Fruit fly (Drosophila melanogaster) whole organism, embryonic: Measurements from ENCODE around the gene SLC5A11.

Experiments used
- Abd-B ChIP-seq: fragments of 200-800 bp; sonication (Bioruptor generic); optimal IDR thresholded peaks from 2 replicates; lab custom pipeline; 2018; ENCODE audit warnings: missing biosample characterization, mild to moderate bottlenecking, missing genetic modification characterization, moderate library complexity
- Atf3 ChIP-seq: fragments of 200-800 bp; sonication (Bioruptor generic); optimal IDR thresholded peaks from 3 replicates; lab custom pipeline; 2016; ENCODE audit warnings: missing biosample characterization, missing genetic modification characterization
- Blimp-1 ChIP-seq: fragments of 200-800 bp; sonication (Bioruptor generic); optimal IDR thresholded peaks from 3 replicates; lab custom pipeline; 2018; ENCODE audit warnings: missing biosample characterization, missing genetic modification characterization, mild to moderate bottlenecking, moderate library complexity, missing genetic modification reagents
- CG1024 ChIP-seq: fragments of 200-800 bp; sonication (Bioruptor generic); IDR thresholded peaks from 2 replicates; pipeline ENCODE4 v1.3.6; 2022; ENCODE audit warnings: missing biosample characterization, missing genetic modification characterization
- CG11398 ChIP-seq: fragments of 200-800 bp; sonication (Bioruptor generic); optimal IDR thresholded peaks from 2 replicates; lab custom pipeline; 2016; ENCODE audit warnings: missing biosample characterization, missing genetic modification characterization
- CG11456 ChIP-seq: fragments of 200-800 bp; sonication (Bioruptor generic); IDR thresholded peaks from 3 replicates; pipeline ENCODE4 v1.3.6; 2022; ENCODE audit warnings: missing biosample characterization, missing genetic modification characterization
- CG11696 ChIP-seq: fragments of 200-800 bp; sonication (Bioruptor generic); IDR thresholded peaks from 2 replicates; pipeline ENCODE4 v1.3.6; 2022; ENCODE audit warnings: missing biosample characterization, missing genetic modification characterization
- CG12071 ChIP-seq: fragments of 200-800 bp; sonication (Bioruptor generic); optimal IDR thresholded peaks from 3 replicates; lab custom pipeline; 2018; ENCODE audit warnings: missing biosample characterization, mild to moderate bottlenecking, missing genetic modification characterization
- CG12155 ChIP-seq: fragments of 200-800 bp; sonication (Bioruptor generic); optimal IDR thresholded peaks from 3 replicates; lab custom pipeline; 2016; ENCODE audit warnings: missing biosample characterization, missing genetic modification characterization
- CG14667 ChIP-seq: fragments of 200-800 bp; sonication (Bioruptor generic); IDR thresholded peaks from 2 replicates; pipeline ENCODE4 v1.3.6; 2022; ENCODE audit warnings: missing biosample characterization, missing genetic modification characterization
- CG15479 ChIP-seq: fragments of 200-800 bp; sonication (Bioruptor generic); optimal IDR thresholded peaks from 3 replicates; lab custom pipeline; 2019; ENCODE audit warnings: missing biosample characterization, mild to moderate bottlenecking, missing genetic modification characterization, moderate library complexity
- CG17359 ChIP-seq: fragments of 200-800 bp; sonication (Bioruptor generic); optimal IDR thresholded peaks from 3 replicates; lab custom pipeline; 2018; ENCODE audit warnings: missing biosample characterization, mild to moderate bottlenecking, missing genetic modification characterization, moderate library complexity
- CG17361 ChIP-seq: fragments of 200-800 bp; sonication (Bioruptor generic); IDR thresholded peaks from 3 replicates; pipeline ENCODE4 v1.3.6; 2022; ENCODE audit warnings: missing biosample characterization, missing genetic modification characterization
- CG17568 ChIP-seq: fragments of 200-800 bp; sonication (Bioruptor generic); optimal IDR thresholded peaks from 2 replicates; lab custom pipeline; 2018; ENCODE audit warnings: missing biosample characterization, mild to moderate bottlenecking, missing genetic modification characterization, moderate library complexity
- CG17802 ChIP-seq: fragments of 200-800 bp; sonication (Bioruptor generic); optimal IDR thresholded peaks from 2 replicates; lab custom pipeline; 2018; ENCODE audit warnings: missing biosample characterization, mild to moderate bottlenecking, missing genetic modification characterization, moderate library complexity
- CG1832 ChIP-seq: fragments of 200-800 bp; sonication (Bioruptor generic); optimal IDR thresholded peaks from 2 replicates; lab custom pipeline; 2017; ENCODE audit warnings: missing biosample characterization, mild to moderate bottlenecking, missing genetic modification characterization, inconsistent platforms
- CG34376 ChIP-seq: fragments of 200-800 bp; sonication (Bioruptor generic); optimal IDR thresholded peaks from 2 replicates; lab custom pipeline; 2018; ENCODE audit warnings: missing biosample characterization, mild to moderate bottlenecking, missing genetic modification characterization
- CG6254 ChIP-seq: fragments of 200-800 bp; sonication (Bioruptor generic); optimal IDR thresholded peaks from 3 replicates; lab custom pipeline; 2017; ENCODE audit warnings: mild to moderate bottlenecking, missing biosample characterization, missing genetic modification reagents, missing genetic modification characterization
- CG7786 ChIP-seq: fragments of 200-800 bp; sonication (Bioruptor generic); optimal IDR thresholded peaks from 2 replicates; lab custom pipeline; 2016; ENCODE audit warnings: missing biosample characterization, missing genetic modification characterization
- CG9727 ChIP-seq: fragments of 200-800 bp; sonication (Bioruptor generic); optimal IDR thresholded peaks from 3 replicates; lab custom pipeline; 2017; ENCODE audit warnings: missing biosample characterization, mild to moderate bottlenecking, missing genetic modification characterization
- D19A ChIP-seq: fragments of 200-800 bp; optimal IDR thresholded peaks from 3 replicates; lab custom pipeline; 2019; ENCODE audit warnings: missing biosample characterization, mild to moderate bottlenecking, missing genetic modification characterization, moderate library complexity
- D19B ChIP-seq: fragments of 200-800 bp; sonication (Bioruptor generic); optimal IDR thresholded peaks from 2 replicates; lab custom pipeline; 2017; ENCODE audit warnings: missing biosample characterization, mild to moderate bottlenecking, missing genetic modification characterization
- Dad ChIP-seq: fragments of 200-800 bp; sonication (Bioruptor generic); optimal IDR thresholded peaks from 3 replicates; lab custom pipeline; 2016; ENCODE audit warnings: missing biosample characterization, missing genetic modification characterization
- Doc3 ChIP-seq: fragments of 200-800 bp; sonication (Bioruptor generic); IDR thresholded peaks from 3 replicates; pipeline ENCODE4 v1.3.6; 2022; ENCODE audit warnings: missing biosample characterization, missing genetic modification characterization; ENCODE audit not compliant: partially characterized antibody
- Fer2 ChIP-seq: fragments of 200-800 bp; sonication (Bioruptor generic); optimal IDR thresholded peaks from 2 replicates; lab custom pipeline; 2018; ENCODE audit warnings: missing biosample characterization, mild to moderate bottlenecking, missing genetic modification characterization, moderate library complexity
- HLHmδ ChIP-seq: fragments of 200-800 bp; sonication (Bioruptor generic); optimal IDR thresholded peaks from 2 replicates; lab custom pipeline; 2018; ENCODE audit warnings: missing biosample characterization, mild to moderate bottlenecking, missing genetic modification characterization, moderate library complexity
- Hey ChIP-seq: fragments of 200-800 bp; sonication (Bioruptor generic); optimal IDR thresholded peaks from 3 replicates; lab custom pipeline; 2018; ENCODE audit warnings: missing biosample characterization, mild to moderate bottlenecking, missing genetic modification characterization
- HmgD ChIP-seq: fragments of 200-800 bp; sonication (Bioruptor generic); optimal IDR thresholded peaks from 3 replicates; lab custom pipeline; 2016; ENCODE audit warnings: missing biosample characterization, missing genetic modification characterization
- HmgZ ChIP-seq: fragments of 200-800 bp; sonication (Bioruptor generic); optimal IDR thresholded peaks from 2 replicates; lab custom pipeline; 2018; ENCODE audit warnings: missing biosample characterization, mild to moderate bottlenecking, missing genetic modification characterization
- Hr78 ChIP-seq, 2 experiments: fragments of 200-800 bp in 1 of 2; fragments of >200 bp in 1 of 2; sonication (Bioruptor generic) in 1 of 2; optimal IDR thresholded peaks; 2 replicates each; lab custom pipeline; 2017 to 2019; ENCODE audit warnings: missing biosample characterization in 2 of 2, missing genetic modification characterization in 2 of 2, mild to moderate bottlenecking in 1 of 2, moderate library complexity in 1 of 2
- PHDP ChIP-seq: fragments of 200-800 bp; sonication (Bioruptor generic); optimal IDR thresholded peaks from 3 replicates; lab custom pipeline; 2018; ENCODE audit warnings: missing biosample characterization, mild to moderate bottlenecking, missing genetic modification characterization, moderate library complexity
- ab ChIP-seq: fragments of 200-800 bp; sonication (Bioruptor generic); optimal IDR thresholded peaks from 2 replicates; lab custom pipeline; 2016; ENCODE audit warnings: missing biosample characterization, missing genetic modification characterization
- abd-A ChIP-seq: fragments of 200-800 bp; sonication (Bioruptor generic); optimal IDR thresholded peaks from 3 replicates; lab custom pipeline; 2019; ENCODE audit warnings: missing biosample characterization, mild to moderate bottlenecking, missing genetic modification characterization, moderate library complexity
- btn ChIP-seq: fragments of 200-800 bp; sonication (Bioruptor generic); optimal IDR thresholded peaks from 2 replicates; lab custom pipeline; 2016; ENCODE audit warnings: missing biosample characterization, missing genetic modification characterization
- cad ChIP-seq: fragments of >200 bp; optimal IDR thresholded peaks from 2 replicates; lab custom pipeline; 2017; ENCODE audit warnings: missing biosample characterization, missing genetic modification characterization
- cato ChIP-seq: fragments of 200-800 bp; sonication (Bioruptor generic); optimal IDR thresholded peaks from 2 replicates; lab custom pipeline; 2016; ENCODE audit warnings: missing biosample characterization, missing genetic modification characterization, borderline replicate concordance
- chif ChIP-seq, 2 experiments: fragments of 200-800 bp; sonication (Bioruptor generic); optimal IDR thresholded peaks; 3 replicates each; lab custom pipeline; 2016; ENCODE audit warnings: missing biosample characterization in 2 of 2, missing genetic modification characterization in 2 of 2
- crc ChIP-seq: fragments of 200-800 bp; sonication (Bioruptor generic); optimal IDR thresholded peaks from 2 replicates; lab custom pipeline; 2016; ENCODE audit warnings: missing biosample characterization, missing genetic modification characterization
- en ChIP-seq: fragments of 200-800 bp; sonication (Bioruptor generic); optimal IDR thresholded peaks from 2 replicates; lab custom pipeline; 2016; ENCODE audit warnings: missing biosample characterization, missing genetic modification characterization
- fru ChIP-seq: fragments of >200 bp; optimal IDR thresholded peaks from 2 replicates; lab custom pipeline; 2017
- gce ChIP-seq: fragments of 200-800 bp; sonication (Bioruptor generic); IDR thresholded peaks from 3 replicates; pipeline ENCODE4 v1.3.6; 2022; ENCODE audit warnings: missing biosample characterization, missing genetic modification characterization
- gsb ChIP-seq: fragments of 200-800 bp; sonication (Bioruptor generic); IDR thresholded peaks from 2 replicates; pipeline ENCODE4 v1.3.6; 2022; ENCODE audit warnings: missing biosample characterization, missing genetic modification characterization
- gt ChIP-seq: fragments of 200-800 bp; sonication (Bioruptor generic); IDR thresholded peaks from 2 replicates; pipeline ENCODE4 v1.3.6; 2022; ENCODE audit warnings: missing biosample characterization, missing genetic modification characterization
- schlank ChIP-seq: fragments of 200-800 bp; sonication (Bioruptor generic); optimal IDR thresholded peaks from 2 replicates; lab custom pipeline; 2018; ENCODE audit warnings: missing biosample characterization, mild to moderate bottlenecking, missing genetic modification characterization
- slou ChIP-seq: fragments of 200-800 bp; sonication (Bioruptor generic); optimal IDR thresholded peaks from 3 replicates; lab custom pipeline; 2016; ENCODE audit warnings: missing biosample characterization, missing genetic modification characterization
- tin ChIP-seq: fragments of 200-800 bp; sonication (Bioruptor generic); optimal IDR thresholded peaks from 3 replicates; lab custom pipeline; 2016; ENCODE audit warnings: missing biosample characterization, missing genetic modification characterization
- usp ChIP-seq: fragments of >200 bp; optimal IDR thresholded peaks from 2 replicates; lab custom pipeline; 2017; ENCODE audit warnings: missing biosample characterization, missing genetic modification characterization
- wek ChIP-seq: fragments of 200-800 bp; sonication (Bioruptor generic); optimal IDR thresholded peaks from 3 replicates; lab custom pipeline; 2018; ENCODE audit warnings: missing biosample characterization, mild to moderate bottlenecking, missing genetic modification characterization, moderate library complexity
- wor ChIP-seq: fragments of 200-800 bp; sonication (Bioruptor generic); IDR thresholded peaks from 2 replicates; pipeline ENCODE4 v1.3.6; 2022; ENCODE audit warnings: missing biosample characterization, missing genetic modification characterization
- zen ChIP-seq: fragments of 200-800 bp; sonication (Bioruptor generic); optimal IDR thresholded peaks from 3 replicates; lab custom pipeline; 2018; ENCODE audit warnings: missing biosample characterization, mild to moderate bottlenecking, missing genetic modification characterization, moderate library complexity
- zen2 ChIP-seq: fragments of 200-800 bp; sonication (Bioruptor generic); IDR thresholded peaks from 3 replicates; pipeline ENCODE4 v1.3.6; 2022; ENCODE audit warnings: missing biosample characterization, missing genetic modification characterization; ENCODE audit not compliant: partially characterized antibody

SLC5A11 gene

dm6 chr2L:8164219-8164618, 40.7 kb downstream of the SLC5A11 start (continued):
- TF ChIP-seq HLHmδ (GFP tag; lab: Kevin White, UChicago) (peak; percentile 55), HmgZ (peak; percentile 52), wek (GFP tag; lab: Kevin White, UChicago) (peak; percentile 91), CG1024 (peak; percentile 76; the same call in 1 of the 2 replicates), Doc3 (no peak), abd-A (tag; lab: Kevin White, UChicago) (no peak), btn (GFP tag; lab: Kevin White, UChicago) (peak; percentile 51), crc (GFP tag; lab: Kevin White, UChicago) (peak; percentile 45), wor (GFP tag; lab: Robert Waterston, UW) (no peak), gsb (GFP tag; lab: Robert Waterston, UW) (0 out of 2 replicates have a peak, but pooled peaks have one; percentile 11), schlank (tag; lab: Kevin White, UChicago) (peak; percentile 53), Atf3 (GFP tag; lab: Kevin White, UChicago) (peak; percentile 69), CG15479 (GFP tag; lab: Kevin White, UChicago) (no peak), CG7786 (GFP tag; lab: Kevin White, UChicago) (peak; percentile 25), cato (GFP tag; lab: Kevin White, UChicago) (peak; percentile 43), fru (no peak), CG6254 (peak; percentile 90), Dad (GFP tag; lab: Kevin White, UChicago) (peak; percentile 4), CG12155 (no peak), en (GFP tag; lab: Kevin White, UChicago) (peak; percentile 76), zen2 (GFP tag; lab: Robert Waterston, UW) (no peak), CG12071 (GFP tag; lab: Kevin White, UChicago) (peak; percentile 88), gt (GFP tag; lab: Robert Waterston, UW) (0 out of 2 replicates have a peak, but pooled peaks have one; percentile 11), CG17361 (GFP tag; lab: Robert Waterston, UW) (peak; percentile 69; the same call in 2 of the 3 replicates), ab (GFP tag; lab: Kevin White, UChicago) (no peak), slou (GFP tag; lab: Kevin White, UChicago) (peak; percentile 18), CG11456 (GFP tag; lab: Robert Waterston, UW) (no peak), CG11398 (GFP tag; lab: Kevin White, UChicago) (peak; percentile 85), Abd-B (no peak), D19B (GFP tag; lab: Kevin White, UChicago) (no peak), CG14667 (GFP tag; lab: Robert Waterston, UW) (no peak), Fer2 (tag; lab: Kevin White, UChicago) (peak; percentile 54), CG1832 (no peak), Hr78 (GFP tag; optimal IDR thresholded peaks at IDR 0.05; lab: Kevin White, UChicago) (no peak), CG17568 (GFP tag; lab: Kevin White, UChicago) (peak; percentile 92), PHDP (tag; lab: Kevin White, UChicago) (peak; percentile 76), D19A (tag; lab: Kevin White, UChicago) (peak; percentile 68), chif (GFP tag; optimal IDR thresholded peaks at IDR 0.05; lab: Kevin White, UChicago) (peak; percentile 71 to 79), gce (GFP tag; lab: Robert Waterston, UW) (peak; percentile 76; the same call in 2 of the 3 replicates), CG17802 (tag; lab: Kevin White, UChicago) (peak; percentile 37), Blimp-1 (GFP tag; lab: Kevin White, UChicago) (peak; percentile 88), CG34376 (GFP tag; lab: Kevin White, UChicago) (no peak), CG9727 (peak; percentile 91), cad (GFP tag; lab: Kevin White, UChicago) (no peak), tin (GFP tag; lab: Kevin White, UChicago) (peak; percentile 53), zen (tag; lab: Kevin White, UChicago) (peak; percentile 53), CG17359 (tag; lab: Kevin White, UChicago) (peak; percentile 92), HmgD (GFP tag; lab: Kevin White, UChicago) (no peak), usp (GFP tag; lab: Kevin White, UChicago) (no peak), CG11696 (GFP tag; lab: Robert Waterston, UW) (peak; percentile 61; the same call in 1 of the 2 replicates), Hey (tag; lab: Kevin White, UChicago) (peak; percentile 34)
